Worm (Caenorhabditis elegans): ENCODE measurements around the gene epn-1.
A peak's percentile ranks its signal among the peaks of the same experiment; 100 is the strongest.

Gene epn-1

DNA sequence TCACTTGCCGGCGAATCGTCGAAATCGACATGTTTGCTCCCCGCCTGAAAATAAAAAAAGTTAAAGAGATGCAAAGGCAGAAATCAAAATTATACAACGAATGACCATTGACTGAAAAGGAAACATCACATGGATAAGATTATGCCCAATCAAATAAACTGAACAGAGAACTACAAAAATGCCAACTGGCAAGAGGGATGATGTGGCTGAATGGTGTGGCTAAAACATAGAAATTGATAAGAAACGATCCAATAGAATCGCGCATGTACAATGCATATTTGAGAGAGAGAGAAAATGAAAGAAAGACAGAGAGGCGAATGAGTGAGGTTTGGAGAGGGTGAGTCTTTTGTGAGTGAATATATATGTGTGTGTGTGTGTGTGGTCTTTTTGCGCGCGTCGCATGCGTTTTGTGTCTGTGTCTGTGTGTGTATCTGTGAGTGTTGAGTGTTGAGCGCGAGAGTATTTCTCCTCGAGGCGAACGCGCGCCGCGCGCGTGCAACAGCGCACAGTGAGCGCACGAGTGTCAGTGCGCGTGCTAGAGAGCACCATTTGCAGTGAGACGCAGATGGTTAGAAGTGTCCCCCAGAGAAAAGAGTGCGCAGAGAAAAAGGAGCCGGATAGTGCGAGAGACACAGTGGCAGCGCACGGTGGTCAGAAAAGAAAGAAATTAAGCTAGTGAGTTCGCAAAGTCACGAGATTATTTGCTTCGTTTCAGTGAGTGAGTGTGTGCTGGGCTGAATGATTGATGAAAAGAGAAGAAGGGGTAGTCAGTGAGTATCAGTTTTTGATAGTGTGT lies at the start of gene epn-1:
Gene epn-1 (minus strand): TSS at position 51 of the 796 bp plus-strand sequence.
- TF ChIP-seq tbx-11 (GFP tag; IDR thresholded peaks at IDR 0.05) (no peak), ama-1 (optimal IDR thresholded peaks at IDR 0.05) (no peak), ceh-36 (tag; optimal IDR thresholded peaks at IDR 0.05) (peak; percentile 18), tra-4 (tag; optimal IDR thresholded peaks at IDR 0.05) (no peak), tbx-37 (GFP tag; conservative IDR thresholded peaks at IDR 0.05) (0 out of 2 replicates have a peak, but pooled peaks have one; percentile 16), hnd-1 (tag; optimal IDR thresholded peaks at IDR 0.05) (no peak), pes-1 (GFP tag; IDR thresholded peaks at IDR 0.05) (peak; percentile 39), sea-1 (GFP tag; conservative IDR thresholded peaks at IDR 0.05) (0 out of 2 replicates have a peak, but pooled peaks have one; percentile 57), aly-1 (tag; optimal IDR thresholded peaks at IDR 0.05) (peak; percentile 42), hmg-4 (GFP tag; optimal IDR thresholded peaks at IDR 0.05) (peak; percentile 87), scrt-1 (GFP tag; IDR thresholded peaks at IDR 0.05) (no peak), flt-1 (GFP tag; IDR thresholded peaks at IDR 0.05) (0 out of 2 replicates have a peak, but pooled peaks have one; percentile 24), F13C5.2 (tag; optimal IDR thresholded peaks at IDR 0.05) (peak; percentile 78), hmbx-1 (tag; optimal IDR thresholded peaks at IDR 0.05) (no peak), ets-7 (tag; optimal IDR thresholded peaks at IDR 0.05) (peak; percentile 59), B0310.2 (tag; optimal IDR thresholded peaks at IDR 0.05) (peak; percentile 46), ceh-13 (GFP tag; optimal IDR thresholded peaks at IDR 0.05) (peak; percentile 41)

DNA sequence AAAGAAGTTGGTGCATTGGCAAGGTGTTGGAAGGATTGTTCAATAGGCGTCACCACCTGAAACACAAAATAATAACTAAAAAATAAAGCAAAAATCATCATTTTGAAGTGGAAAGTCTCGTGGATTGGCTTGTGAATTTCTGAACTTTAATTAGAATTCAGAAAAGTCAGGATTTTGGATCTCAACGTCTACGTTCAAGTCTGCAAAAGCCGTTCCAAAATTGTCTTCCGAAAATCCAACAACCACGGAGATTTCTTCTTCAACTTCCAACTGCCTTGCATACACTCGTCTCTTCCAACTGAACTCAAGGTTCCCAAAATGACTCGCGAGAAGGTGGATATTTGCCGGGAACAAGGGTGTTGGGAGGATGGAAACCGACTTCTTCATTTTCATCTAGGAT lies 47.4 kb upstream of the epn-1 start, which contains the start of gene C27C12.3:
Gene C27C12.3 (minus strand): TSS at position 101 of the 400 bp plus-strand sequence.
- TF ChIP-seq F13C5.2 (tag; optimal IDR thresholded peaks at IDR 0.05) = no peak
- no peak for TF ChIP-seq ceh-13 (GFP tag; optimal IDR thresholded peaks at IDR 0.05)

DNA sequence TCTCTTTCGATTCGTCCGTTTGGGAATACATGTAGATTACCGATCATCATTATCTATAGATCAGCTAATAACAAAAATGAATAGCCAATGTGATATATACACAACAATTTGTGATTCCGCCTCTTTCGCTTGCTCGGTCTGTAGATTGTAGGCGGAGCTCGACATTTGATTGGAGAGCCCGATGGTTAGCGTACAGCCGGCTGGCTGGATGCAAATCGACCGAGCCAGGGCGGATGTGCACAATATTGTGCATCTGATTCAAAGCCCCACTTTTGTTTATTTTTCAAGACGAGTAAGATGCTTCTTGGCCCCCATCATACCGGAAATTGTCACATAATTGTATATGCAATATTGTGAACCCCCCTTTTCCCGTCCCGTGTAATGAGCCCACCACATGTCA lies 43.4 kb upstream of the epn-1 start, which contains the start of gene dmd-4:
Gene dmd-4 (minus strand): TSS at position 101 of the 400 bp plus-strand sequence.
- TF ChIP-seq ama-1 (optimal IDR thresholded peaks at IDR 0.05) (no peak), hnd-1 (tag; optimal IDR thresholded peaks at IDR 0.05) (no peak), B0310.2 (tag; optimal IDR thresholded peaks at IDR 0.05) (no peak), F13C5.2 (tag; optimal IDR thresholded peaks at IDR 0.05) (no peak), aly-1 (tag; optimal IDR thresholded peaks at IDR 0.05) (no peak), flt-1 (GFP tag; IDR thresholded peaks at IDR 0.05) (no peak), hmbx-1 (tag; optimal IDR thresholded peaks at IDR 0.05) (no peak), ceh-13 (GFP tag; optimal IDR thresholded peaks at IDR 0.05) (no peak), hmg-4 (GFP tag; optimal IDR thresholded peaks at IDR 0.05) (no peak), ets-7 (tag; optimal IDR thresholded peaks at IDR 0.05) (no peak), tra-4 (tag; optimal IDR thresholded peaks at IDR 0.05) (no peak), ceh-36 (tag; optimal IDR thresholded peaks at IDR 0.05) (no peak), pes-1 (GFP tag; IDR thresholded peaks at IDR 0.05) (no peak), sea-1 (GFP tag; conservative IDR thresholded peaks at IDR 0.05) (no peak)

DNA sequence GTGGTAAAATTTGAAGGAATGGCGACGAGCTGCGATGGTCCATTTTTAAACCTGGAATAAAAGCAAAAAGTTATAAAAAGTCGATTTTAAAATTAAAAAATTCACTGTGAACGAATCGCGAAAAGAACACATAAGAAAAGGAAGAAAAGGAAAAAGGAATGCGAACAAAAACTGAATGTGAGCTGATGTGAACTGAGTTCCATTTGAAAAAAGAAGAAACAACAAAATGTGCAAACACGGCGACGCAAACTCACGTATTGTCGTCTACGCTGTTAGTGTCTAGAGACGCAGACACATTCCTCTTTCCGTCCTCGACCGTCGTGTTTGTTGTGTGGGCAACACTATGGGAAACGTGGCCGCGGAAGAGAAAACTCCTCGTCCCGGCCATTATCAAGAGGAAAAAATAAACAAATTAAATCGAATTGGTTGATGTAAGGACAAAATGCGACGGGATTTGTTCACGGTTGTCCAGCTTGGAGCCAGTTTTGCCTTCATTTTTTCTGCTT lies 35.5 kb upstream of the epn-1 start, which contains the start of the genes C27C12.1 and C27C12.4:
Gene C27C12.1 (minus strand): TSS at position 51 of the 506 bp plus-strand sequence.
Gene C27C12.4 (plus strand): TSS at position 375 of the 506 bp plus-strand sequence.
- peak; percentile 67 for TF ChIP-seq hmg-4 (GFP tag; optimal IDR thresholded peaks at IDR 0.05)
- peak; percentile 67 for TF ChIP-seq F13C5.2 (tag; optimal IDR thresholded peaks at IDR 0.05)
- TF ChIP-seq tbx-37 (GFP tag; conservative IDR thresholded peaks at IDR 0.05) = peak; percentile 58; the same call in 1 of the 2 replicates
- no peak for TF ChIP-seq scrt-1 (GFP tag; IDR thresholded peaks at IDR 0.05)
- TF ChIP-seq pes-1 (GFP tag; IDR thresholded peaks at IDR 0.05) = no peak

DNA sequence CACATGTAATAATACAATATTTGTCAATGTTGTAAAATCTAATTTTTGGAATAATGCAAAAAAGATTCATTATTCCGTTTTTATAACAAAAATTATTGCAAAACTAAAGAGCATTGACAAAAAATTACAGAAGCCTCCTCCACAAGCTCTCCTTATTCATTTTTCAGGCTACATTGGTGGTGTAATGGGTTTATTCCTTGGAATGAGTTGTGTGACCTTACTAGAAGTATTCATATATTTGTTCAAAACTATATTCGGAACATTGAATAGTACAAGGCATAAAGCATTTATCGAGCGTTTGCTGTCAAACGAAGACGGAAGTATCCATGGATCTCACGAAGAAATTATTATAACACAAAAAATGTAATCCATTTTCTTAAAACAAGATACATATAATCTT lies 33.6 kb upstream of the epn-1 start:
- TF ChIP-seq scrt-1 (GFP tag; IDR thresholded peaks at IDR 0.05) (no peak), ama-1 (optimal IDR thresholded peaks at IDR 0.05) (no peak)

DNA sequence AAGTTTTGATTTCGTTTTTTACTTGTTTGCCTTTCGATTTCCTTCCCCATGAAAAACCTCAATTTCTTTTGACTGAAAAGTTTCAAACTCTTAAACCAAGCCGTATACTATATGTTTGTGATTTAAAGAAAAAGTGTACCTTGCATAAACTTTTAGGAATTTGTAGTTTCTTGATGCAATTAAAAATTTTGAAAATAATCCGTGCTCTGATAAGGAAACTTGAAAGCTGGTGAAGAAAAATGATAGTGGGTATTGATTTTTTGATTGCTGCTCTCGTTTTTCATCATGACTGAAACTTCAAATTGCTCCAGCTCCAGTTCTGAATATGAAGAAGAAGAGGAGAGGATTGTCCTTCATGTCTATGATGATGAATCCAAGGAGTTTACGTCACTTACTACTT lies 30.7 kb upstream of the epn-1 start, which contains the start of gene acd-3:
Gene acd-3 (plus strand): TSS at position 222 of the 400 bp plus-strand sequence.
- TF ChIP-seq tbx-37 (GFP tag; conservative IDR thresholded peaks at IDR 0.05) (no peak), hmg-4 (GFP tag; optimal IDR thresholded peaks at IDR 0.05) (no peak), ceh-36 (tag; optimal IDR thresholded peaks at IDR 0.05) (no peak), sea-1 (GFP tag; conservative IDR thresholded peaks at IDR 0.05) (no peak), ets-7 (tag; optimal IDR thresholded peaks at IDR 0.05) (no peak), pes-1 (GFP tag; IDR thresholded peaks at IDR 0.05) (no peak)

DNA sequence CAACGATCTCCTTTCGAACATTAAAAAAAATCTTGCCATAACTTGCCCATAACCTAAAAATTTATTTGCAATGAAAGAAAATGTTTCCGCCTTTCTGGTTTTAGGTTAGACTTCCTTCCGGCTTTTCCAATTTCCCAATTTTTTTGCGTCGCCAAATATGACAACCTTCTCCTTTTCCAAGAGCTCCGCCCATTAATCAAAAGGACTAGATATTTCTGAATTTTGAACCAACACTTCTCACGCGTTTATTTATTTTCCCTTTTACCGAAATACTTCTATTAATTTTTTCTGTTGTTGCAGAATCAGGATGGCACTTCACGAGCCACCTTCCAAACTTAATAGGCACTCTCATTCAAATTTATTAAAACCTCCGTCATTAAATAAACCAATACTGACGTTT lies 27.3 kb upstream of the epn-1 start, which contains the start of gene egrh-1:
Gene egrh-1 (plus strand): TSS at position 301 of the 400 bp plus-strand sequence.
- TF ChIP-seq pes-1 (GFP tag; IDR thresholded peaks at IDR 0.05) (no peak), hnd-1 (tag; optimal IDR thresholded peaks at IDR 0.05) (no peak), tbx-11 (GFP tag; IDR thresholded peaks at IDR 0.05) (no peak), ama-1 (optimal IDR thresholded peaks at IDR 0.05) (no peak), tbx-37 (GFP tag; conservative IDR thresholded peaks at IDR 0.05) (no peak), hmbx-1 (tag; optimal IDR thresholded peaks at IDR 0.05) (no peak), scrt-1 (GFP tag; IDR thresholded peaks at IDR 0.05) (no peak), aly-1 (tag; optimal IDR thresholded peaks at IDR 0.05) (no peak)

DNA sequence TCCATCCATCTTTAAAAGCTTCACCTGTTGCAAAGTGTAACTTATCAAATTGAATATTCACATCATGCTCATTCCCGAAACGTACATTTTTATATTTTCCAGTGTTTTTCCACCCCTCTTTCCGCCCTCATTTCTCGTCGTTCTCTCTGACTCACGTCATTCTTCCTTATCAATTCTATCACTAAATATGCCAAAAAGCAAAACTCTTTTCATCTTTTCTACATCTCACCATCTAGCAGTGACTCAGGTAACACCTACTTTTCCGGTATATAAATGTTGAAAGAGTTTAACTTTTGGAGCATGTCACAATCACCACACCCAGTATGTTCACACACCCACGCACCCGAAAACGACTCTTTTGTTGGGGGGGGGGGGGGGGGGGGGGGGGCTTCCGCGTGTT lies 26.2 kb upstream of the epn-1 start:
- TF ChIP-seq pes-1 (GFP tag; IDR thresholded peaks at IDR 0.05) (no peak), ama-1 (optimal IDR thresholded peaks at IDR 0.05) (no peak), B0310.2 (tag; optimal IDR thresholded peaks at IDR 0.05) (no peak), hmg-4 (GFP tag; optimal IDR thresholded peaks at IDR 0.05) (no peak), ets-7 (tag; optimal IDR thresholded peaks at IDR 0.05) (no peak), tbx-37 (GFP tag; conservative IDR thresholded peaks at IDR 0.05) (no peak), tra-4 (tag; optimal IDR thresholded peaks at IDR 0.05) (no peak), hnd-1 (tag; optimal IDR thresholded peaks at IDR 0.05) (no peak)
